Comparison of ENCODE assay signal across 1 fruit fly cellular context in the genomic region with DNA sequence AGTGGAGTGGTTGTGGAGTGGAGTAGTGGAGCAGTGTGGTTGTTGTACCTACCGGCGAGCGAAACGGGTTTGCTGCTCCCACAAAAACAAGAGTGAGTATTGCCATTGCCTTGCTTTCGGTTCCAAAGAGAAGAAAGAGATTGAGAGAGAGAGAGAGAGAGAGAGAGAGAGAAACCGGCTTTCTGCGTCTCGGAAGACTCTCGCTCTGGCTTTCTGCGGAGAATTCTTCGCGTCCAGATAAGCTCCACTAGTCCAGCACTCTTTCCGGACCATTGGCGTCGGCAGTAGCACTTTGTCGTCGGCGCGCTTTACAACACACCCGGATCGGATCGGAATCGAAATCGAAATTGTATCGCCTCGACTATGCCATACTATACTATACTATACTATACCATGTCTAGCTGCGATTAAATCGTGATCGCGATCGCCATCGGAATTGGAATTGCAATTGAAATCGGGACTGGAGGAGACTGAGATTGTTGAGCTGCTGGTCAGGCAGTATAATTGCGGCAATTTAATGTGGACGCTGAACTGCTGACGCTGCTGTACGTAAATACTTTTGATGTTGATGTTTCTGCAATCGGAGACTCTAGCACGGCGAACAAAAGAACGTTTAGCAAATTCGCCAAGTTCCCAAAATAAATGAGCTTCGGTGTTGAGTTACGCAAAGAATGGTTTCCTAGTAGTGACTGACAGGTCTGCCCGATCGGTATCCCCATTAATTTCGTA.
TF ChIP-seq lines count a peak whose summit lies in the region.

TSS of gene Cad86C (plus strand) at position 284 of the 729 bp plus-strand sequence.

TF ChIP-seq in whole organism, embryonic, 481 proteins besides CTCF, POLR2A, EP300 and RAD21 (continued from another document and continues in another):
- no peak for TF ChIP-seq GATAe (GFP tag; conservative IDR thresholded peaks at IDR 0.05; lab: Robert Waterston, UW)
- TF ChIP-seq gem (tag; optimal IDR thresholded peaks at IDR 0.05; lab: Kevin White, UChicago): no peak
- no peak for TF ChIP-seq dan (GFP tag; IDR thresholded peaks at IDR 0.05; lab: Robert Waterston, UW)
- TF ChIP-seq unc-4 (GFP tag; IDR thresholded peaks at IDR 0.05; lab: Robert Waterston, UW; ENCODE audit: partially characterized antibody): peak; percentile 45; the same call in 1 of the 2 replicates
- TF ChIP-seq CG8924 (tag; optimal IDR thresholded peaks at IDR 0.05; lab: Kevin White, UChicago): no peak
- no peak for TF ChIP-seq Camta (GFP tag; optimal IDR thresholded peaks at IDR 0.05; lab: Kevin White, UChicago)
- TF ChIP-seq Optix (GFP tag; IDR thresholded peaks at IDR 0.05; lab: Robert Waterston, UW): no peak
- no peak for TF ChIP-seq sqz (GFP tag; optimal IDR thresholded peaks at IDR 0.05; lab: Kevin White, UChicago)
- TF ChIP-seq CG8478 (optimal IDR thresholded peaks at IDR 0.05; lab: Kevin White, UChicago): no peak
- TF ChIP-seq CG9817 (tag; optimal IDR thresholded peaks at IDR 0.05; lab: Kevin White, UChicago): no peak
- no peak for TF ChIP-seq az2 (GFP tag; optimal IDR thresholded peaks at IDR 0.05; lab: Kevin White, UChicago)
- TF ChIP-seq h (optimal IDR thresholded peaks at IDR 0.05; lab: Kevin White, UChicago): no peak
- TF ChIP-seq CG33557 (GFP tag; optimal IDR thresholded peaks at IDR 0.05; lab: Kevin White, UChicago): no peak
- TF ChIP-seq CG15073 (GFP tag; optimal IDR thresholded peaks at IDR 0.05; lab: Kevin White, UChicago): no peak
- TF ChIP-seq bab2 (GFP tag; optimal IDR thresholded peaks at IDR 0.05; lab: Kevin White, UChicago): no peak
- TF ChIP-seq al (GFP tag; IDR thresholded peaks at IDR 0.05; lab: Robert Waterston, UW): no peak
- TF ChIP-seq fu2 (GFP tag; optimal IDR thresholded peaks at IDR 0.05; lab: Kevin White, UChicago): no peak
- no peak for TF ChIP-seq CG30431 (GFP tag; optimal IDR thresholded peaks at IDR 0.05; lab: Kevin White, UChicago)
- peak; percentile 93 for TF ChIP-seq CG4360 (GFP tag; IDR thresholded peaks at IDR 0.05; lab: Robert Waterston, UW)
- TF ChIP-seq CG15011 (GFP tag; optimal IDR thresholded peaks at IDR 0.05; lab: Kevin White, UChicago): no peak
- TF ChIP-seq B-H1 (GFP tag; IDR thresholded peaks at IDR 0.05; lab: Robert Waterston, UW): no peak
- TF ChIP-seq HLH3B (GFP tag; IDR thresholded peaks at IDR 0.05; lab: Robert Waterston, UW): no peak
- no peak for TF ChIP-seq CG8765 (GFP tag; IDR thresholded peaks at IDR 0.05; lab: Robert Waterston, UW)
- peak; percentile 43 for TF ChIP-seq Med (GFP tag; lab: Kevin White, UChicago)
- TF ChIP-seq tna (GFP tag; IDR thresholded peaks at IDR 0.05; lab: Robert Waterston, UW; ENCODE audit: partially characterized antibody): peak; percentile 72
- TF ChIP-seq yki (optimal IDR thresholded peaks at IDR 0.05; lab: Kevin White, UChicago): peak; percentile 97
- TF ChIP-seq CG11560 (tag; IDR thresholded peaks at IDR 0.05; lab: Robert Waterston, UW): no peak
- no peak for TF ChIP-seq cato (GFP tag; optimal IDR thresholded peaks at IDR 0.05; lab: Kevin White, UChicago; ENCODE audit: borderline replicate concordance)
- no peak for TF ChIP-seq ase (GFP tag; IDR thresholded peaks at IDR 0.05; lab: Robert Waterston, UW)
- TF ChIP-seq grn (GFP tag; optimal IDR thresholded peaks at IDR 0.05; lab: Kevin White, UChicago): peak; percentile 36
- TF ChIP-seq da (GFP tag; optimal IDR thresholded peaks at IDR 0.05; lab: Kevin White, UChicago): no peak
- no peak for TF ChIP-seq CG3847 (GFP tag; IDR thresholded peaks at IDR 0.05; lab: Robert Waterston, UW)
- no peak for TF ChIP-seq C15 (GFP tag; IDR thresholded peaks at IDR 0.05; lab: Robert Waterston, UW)
- no peak for TF ChIP-seq gro (GFP tag; optimal IDR thresholded peaks at IDR 0.05; lab: Kevin White, UChicago)
- TF ChIP-seq CG17802 (tag; optimal IDR thresholded peaks at IDR 0.05; lab: Kevin White, UChicago): no peak
- no peak for TF ChIP-seq HmgD (GFP tag; optimal IDR thresholded peaks at IDR 0.05; lab: Kevin White, UChicago)
- TF ChIP-seq CG6689 (GFP tag; IDR thresholded peaks at IDR 0.05; lab: Robert Waterston, UW): no peak
- TF ChIP-seq CG18476 (GFP tag; optimal IDR thresholded peaks at IDR 0.05; lab: Kevin White, UChicago): no peak
- peak; percentile 30 for TF ChIP-seq CG12071 (GFP tag; optimal IDR thresholded peaks at IDR 0.05; lab: Kevin White, UChicago)
- TF ChIP-seq CG33213 (GFP tag; optimal IDR thresholded peaks at IDR 0.05; lab: Kevin White, UChicago): no peak
- no peak for TF ChIP-seq Dek (tag; optimal IDR thresholded peaks at IDR 0.05; lab: Kevin White, UChicago)
- TF ChIP-seq CG11695 (GFP tag; IDR thresholded peaks at IDR 0.05; lab: Robert Waterston, UW): peak; percentile 38; the same call in 1 of the 3 replicates
- TF ChIP-seq Fer1 (GFP tag; optimal IDR thresholded peaks at IDR 0.05; lab: Kevin White, UChicago): no peak
- TF ChIP-seq CG9932 (GFP tag; IDR thresholded peaks at IDR 0.05; lab: Robert Waterston, UW): 0 out of 2 replicates have a peak, but pooled peaks have one; percentile 42
- TF ChIP-seq CG2678 (tag; optimal IDR thresholded peaks at IDR 0.05; lab: Kevin White, UChicago): no peak
- peak; percentile 29; the same call in 1 of the 2 replicates for TF ChIP-seq inv (GFP tag; IDR thresholded peaks at IDR 0.05; lab: Robert Waterston, UW; ENCODE audit: partially characterized antibody)
- no peak for TF ChIP-seq CG8290 (GFP tag; optimal IDR thresholded peaks at IDR 0.05; lab: Kevin White, UChicago)
- TF ChIP-seq CG8290 (tag; optimal IDR thresholded peaks at IDR 0.05; lab: Kevin White, UChicago): no peak
- TF ChIP-seq CG34376 (GFP tag; optimal IDR thresholded peaks at IDR 0.05; lab: Kevin White, UChicago): peak; percentile 19
- TF ChIP-seq Bgb (GFP tag; IDR thresholded peaks at IDR 0.05; lab: Robert Waterston, UW; ENCODE audit: partially characterized antibody): peak; percentile 69
- TF ChIP-seq Stat92E (GFP tag; optimal IDR thresholded peaks at IDR 0.05; lab: Kevin White, UChicago): no peak
- TF ChIP-seq tup (GFP tag; optimal IDR thresholded peaks at IDR 0.05; lab: Kevin White, UChicago): no peak
- no peak for TF ChIP-seq H15 (GFP tag; IDR thresholded peaks at IDR 0.05; lab: Robert Waterston, UW)
- TF ChIP-seq sd (tag; optimal IDR thresholded peaks at IDR 0.05; lab: Kevin White, UChicago): no peak
- TF ChIP-seq CG10979 (tag; optimal IDR thresholded peaks at IDR 0.05; lab: Kevin White, UChicago): no peak
- no peak for TF ChIP-seq Bteb2 (GFP tag; optimal IDR thresholded peaks at IDR 0.05; lab: Kevin White, UChicago)
- peak; percentile 12 for TF ChIP-seq CG17385 (GFP tag; optimal IDR thresholded peaks at IDR 0.05; lab: Kevin White, UChicago)
- TF ChIP-seq tio (GFP tag; optimal IDR thresholded peaks at IDR 0.05; lab: Kevin White, UChicago): no peak
- TF ChIP-seq CG4617 (GFP tag; optimal IDR thresholded peaks at IDR 0.05; lab: Kevin White, UChicago; ENCODE audit: borderline replicate concordance): no peak
- TF ChIP-seq CG11093 (GFP tag; IDR thresholded peaks at IDR 0.05; lab: Robert Waterston, UW): no peak
- TF ChIP-seq CG10654 (GFP tag; optimal IDR thresholded peaks at IDR 0.05; lab: Kevin White, UChicago): no peak
- TF ChIP-seq jumu (GFP tag; optimal IDR thresholded peaks at IDR 0.05; lab: Kevin White, UChicago): no peak
- TF ChIP-seq Mes4 (GFP tag; optimal IDR thresholded peaks at IDR 0.05; lab: Kevin White, UChicago): no peak
- peak; percentile 75 for TF ChIP-seq HLH4C (GFP tag; IDR thresholded peaks at IDR 0.05; lab: Robert Waterston, UW; ENCODE audit: partially characterized antibody)
- TF ChIP-seq lbe (GFP tag; optimal IDR thresholded peaks at IDR 0.05; lab: Kevin White, UChicago): peak; percentile 72
- no peak for TF ChIP-seq row (GFP tag; IDR thresholded peaks at IDR 0.05; lab: Robert Waterston, UW)
- no peak for TF ChIP-seq CG14667 (GFP tag; IDR thresholded peaks at IDR 0.05; lab: Robert Waterston, UW)
- TF ChIP-seq bigmax (GFP tag; optimal IDR thresholded peaks at IDR 0.05; lab: Kevin White, UChicago): no peak
- TF ChIP-seq gce (GFP tag; IDR thresholded peaks at IDR 0.05; lab: Robert Waterston, UW): no peak
- no peak for TF ChIP-seq CG42726 (GFP tag; IDR thresholded peaks at IDR 0.05; lab: Robert Waterston, UW; ENCODE audit: partially characterized antibody)
- TF ChIP-seq lov (optimal IDR thresholded peaks at IDR 0.05; lab: Kevin White, UChicago): no peak
- no peak for TF ChIP-seq lov (GFP tag; IDR thresholded peaks at IDR 0.05; lab: Robert Waterston, UW)
- TF ChIP-seq CG2889 (GFP tag; IDR thresholded peaks at IDR 0.05; lab: Robert Waterston, UW): no peak
- no peak for TF ChIP-seq Hey (tag; optimal IDR thresholded peaks at IDR 0.05; lab: Kevin White, UChicago)
- TF ChIP-seq CG9437 (GFP tag; optimal IDR thresholded peaks at IDR 0.05; lab: Kevin White, UChicago): no peak
- no peak for TF ChIP-seq Ptx1 (GFP tag; IDR thresholded peaks at IDR 0.05; lab: Robert Waterston, UW)
- TF ChIP-seq scrt (GFP tag; optimal IDR thresholded peaks at IDR 0.05; lab: Kevin White, UChicago): no peak
- TF ChIP-seq psq (GFP tag; optimal IDR thresholded peaks at IDR 0.05; lab: Kevin White, UChicago): no peak
- no peak for TF ChIP-seq nau (GFP tag; optimal IDR thresholded peaks at IDR 0.05; lab: Kevin White, UChicago)
- no peak for TF ChIP-seq CG17359 (tag; optimal IDR thresholded peaks at IDR 0.05; lab: Kevin White, UChicago)
- TF ChIP-seq sob (GFP tag; IDR thresholded peaks at IDR 0.05; lab: Robert Waterston, UW): peak; percentile 25; the same call in 1 of the 2 replicates
- TF ChIP-seq Antp (GFP tag; optimal IDR thresholded peaks at IDR 0.05; lab: Kevin White, UChicago): no peak
- peak; percentile 46 for TF ChIP-seq CG34224 (GFP tag; IDR thresholded peaks at IDR 0.05; lab: Robert Waterston, UW; ENCODE audit: partially characterized antibody)
- no peak for TF ChIP-seq prd (optimal IDR thresholded peaks at IDR 0.05; lab: Kevin White, UChicago)
- no peak for TF ChIP-seq prd (GFP tag; IDR thresholded peaks at IDR 0.05; lab: Robert Waterston, UW)
- no peak for TF ChIP-seq CG12744 (GFP tag; optimal IDR thresholded peaks at IDR 0.05; lab: Kevin White, UChicago)
- TF ChIP-seq dm (GFP tag; optimal IDR thresholded peaks at IDR 0.05; lab: Kevin White, UChicago): no peak
- TF ChIP-seq Poxn (GFP tag; IDR thresholded peaks at IDR 0.05; lab: Robert Waterston, UW): no peak
- TF ChIP-seq HLH54F (GFP tag; optimal IDR thresholded peaks at IDR 0.05; lab: Kevin White, UChicago): no peak
- peak; percentile 20; the same call in 1 of the 2 replicates for TF ChIP-seq stc (GFP tag; IDR thresholded peaks at IDR 0.05; lab: Robert Waterston, UW)
- TF ChIP-seq Hr39 (optimal IDR thresholded peaks at IDR 0.05; lab: Kevin White, UChicago): no peak
- TF ChIP-seq CG10267 (tag; optimal IDR thresholded peaks at IDR 0.05; lab: Kevin White, UChicago): no peak
- TF ChIP-seq crol (GFP tag; IDR thresholded peaks at IDR 0.05; lab: Robert Waterston, UW): no peak
- TF ChIP-seq sna (GFP tag; IDR thresholded peaks at IDR 0.05; lab: Robert Waterston, UW; ENCODE audit: partially characterized antibody): peak; percentile 67
- TF ChIP-seq mirr (GFP tag; optimal IDR thresholded peaks at IDR 0.05; lab: Kevin White, UChicago): peak; percentile 15
- TF ChIP-seq CG13894 (tag; optimal IDR thresholded peaks at IDR 0.05; lab: Kevin White, UChicago): no peak
- no peak for TF ChIP-seq dmrt99B (tag; optimal IDR thresholded peaks at IDR 0.05; lab: Kevin White, UChicago)
- no peak for TF ChIP-seq exex (tag; optimal IDR thresholded peaks at IDR 0.05; lab: Kevin White, UChicago)
- TF ChIP-seq hkb (optimal IDR thresholded peaks at IDR 0.05; lab: Kevin White, UChicago): no peak
- no peak; the same call in 1 of the 2 replicates for TF ChIP-seq hkb (GFP tag; IDR thresholded peaks at IDR 0.05; lab: Robert Waterston, UW)
- TF ChIP-seq CG7271 (tag; optimal IDR thresholded peaks at IDR 0.05; lab: Kevin White, UChicago): no peak
- TF ChIP-seq Ets65A (GFP tag; lab: Kevin White, UChicago): peak; percentile 13
- no peak for TF ChIP-seq sr (GFP tag; IDR thresholded peaks at IDR 0.05; lab: Robert Waterston, UW)
- TF ChIP-seq knrl (GFP tag; IDR thresholded peaks at IDR 0.05; lab: Robert Waterston, UW; ENCODE audit: partially characterized antibody): no peak
- TF ChIP-seq Bdp1 (GFP tag; optimal IDR thresholded peaks at IDR 0.05; lab: Kevin White, UChicago): no peak
- TF ChIP-seq Hsf (GFP tag; optimal IDR thresholded peaks at IDR 0.05; lab: Kevin White, UChicago): no peak
- TF ChIP-seq CG13287 (GFP tag; IDR thresholded peaks at IDR 0.05; lab: Robert Waterston, UW; ENCODE audit: partially characterized antibody): peak; percentile 61
- no peak for TF ChIP-seq CG13296 (GFP tag; optimal IDR thresholded peaks at IDR 0.05; lab: Kevin White, UChicago)
- TF ChIP-seq CG1603 (tag; optimal IDR thresholded peaks at IDR 0.05; lab: Kevin White, UChicago): no peak
- TF ChIP-seq dmrt11E (tag; optimal IDR thresholded peaks at IDR 0.05; lab: Kevin White, UChicago): no peak
- TF ChIP-seq ash1 (GFP tag; optimal IDR thresholded peaks at IDR 0.05; lab: Kevin White, UChicago): no peak
- TF ChIP-seq trh (GFP tag; optimal IDR thresholded peaks at IDR 0.05; lab: Kevin White, UChicago): no peak
- peak; percentile 59; the same call in 1 of the 2 replicates for TF ChIP-seq bbx (GFP tag; IDR thresholded peaks at IDR 0.05; lab: Robert Waterston, UW; ENCODE audit: partially characterized antibody)
- no peak for TF ChIP-seq Gug (GFP tag; IDR thresholded peaks at IDR 0.05; lab: Robert Waterston, UW)
- TF ChIP-seq Dbx (GFP tag; IDR thresholded peaks at IDR 0.05; lab: Robert Waterston, UW): 0 out of 3 replicates have a peak, but pooled peaks have one; percentile 21
- TF ChIP-seq wek (GFP tag; optimal IDR thresholded peaks at IDR 0.05; lab: Kevin White, UChicago): no peak
- no peak for TF ChIP-seq her (GFP tag; optimal IDR thresholded peaks at IDR 0.05; lab: Kevin White, UChicago)
- no peak for TF ChIP-seq gsb-n (tag; optimal IDR thresholded peaks at IDR 0.05; lab: Kevin White, UChicago)
- TF ChIP-seq lmd (GFP tag; IDR thresholded peaks at IDR 0.05; lab: Robert Waterston, UW): no peak
- no peak for TF ChIP-seq CHES-1-like (GFP tag; optimal IDR thresholded peaks at IDR 0.05; lab: Kevin White, UChicago)
- TF ChIP-seq CG18262 (tag; optimal IDR thresholded peaks at IDR 0.05; lab: Kevin White, UChicago): no peak
- TF ChIP-seq CG4424 (GFP tag; optimal IDR thresholded peaks at IDR 0.05; lab: Kevin White, UChicago): no peak
- no peak for TF ChIP-seq bowl (GFP tag; IDR thresholded peaks at IDR 0.05; lab: Robert Waterston, UW)
- no peak for TF ChIP-seq CG6813 (GFP tag; optimal IDR thresholded peaks at IDR 0.05; lab: Kevin White, UChicago)
- peak; percentile 37; the same call in 1 of the 2 replicates for TF ChIP-seq amos (GFP tag; IDR thresholded peaks at IDR 0.05; lab: Robert Waterston, UW; ENCODE audit: partially characterized antibody)
- TF ChIP-seq chm (GFP tag; IDR thresholded peaks at IDR 0.05; lab: Robert Waterston, UW): no peak
